Worm (Caenorhabditis elegans): Measurements from ENCODE around the gene lin-45.
A peak's percentile ranks its signal among the peaks of the same experiment; 100 is the strongest.

lin-45 gene

DNA sequence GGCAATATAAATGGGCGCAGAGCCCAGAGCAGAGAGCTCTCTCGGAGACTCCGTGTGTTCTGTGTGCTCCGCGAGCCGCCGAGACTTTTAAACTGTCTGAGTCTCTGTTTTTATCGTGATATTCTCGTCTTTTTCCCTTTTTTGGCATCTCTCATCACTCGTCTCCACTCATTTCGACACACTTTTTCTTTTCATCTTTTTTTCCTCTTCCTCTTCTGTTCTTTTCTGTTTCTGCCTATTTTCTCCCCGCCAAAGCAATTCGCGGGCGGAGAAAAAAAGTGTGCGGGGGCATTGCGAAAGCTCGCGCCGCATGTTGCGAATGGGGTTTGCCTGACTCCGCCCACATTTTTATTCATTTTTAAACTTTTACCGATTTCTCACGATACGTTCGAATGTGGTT lies 8.0 kb upstream of the lin-45 start (continued):
- TF ChIP-seq nfya-2 (GFP tag; IDR thresholded peaks at IDR 0.05) (no peak), ztf-28 (GFP tag; IDR thresholded peaks at IDR 0.05) (no peak), ztf-22 (GFP tag; optimal IDR thresholded peaks at IDR 0.05) (peak; percentile 60), F52B5.7 (tag; optimal IDR thresholded peaks at IDR 0.05) (peak; percentile 52), sea-2 (GFP tag; IDR thresholded peaks at IDR 0.05) (no peak), snpc-1.1 (tag; optimal IDR thresholded peaks at IDR 0.05; ENCODE audit: insufficient read depth) (peak; percentile 85), madf-6 (GFP tag; IDR thresholded peaks at IDR 0.05) (peak; percentile 99), F22D6.2 (tag; optimal IDR thresholded peaks at IDR 0.05) (peak; percentile 23), pbrm-1 (GFP tag; IDR thresholded peaks at IDR 0.05) (peak; percentile 93), D2030.7 (GFP tag; IDR thresholded peaks at IDR 0.05) (peak; percentile 96), Y79H2A.3 (GFP tag; conservative IDR thresholded peaks at IDR 0.05) (peak; percentile 86; the same call in 1 of the 2 replicates), ceh-91 (GFP tag; IDR thresholded peaks at IDR 0.05) (peak; percentile 94), ZK185.1 (tag; optimal IDR thresholded peaks at IDR 0.05; ENCODE audit: poor library complexity, severe bottlenecking) (peak; percentile 80), T26A5.8 (tag; optimal IDR thresholded peaks at IDR 0.05) (no peak), K11D2.4 (GFP tag; IDR thresholded peaks at IDR 0.05) (peak; percentile 82), atf-7 (tag; optimal IDR thresholded peaks at IDR 0.05) (peak; percentile 66), lag-1 (GFP tag; IDR thresholded peaks at IDR 0.05) (no peak), snpc-3.4 (tag; optimal IDR thresholded peaks at IDR 0.05) (peak; percentile 94), madf-10 (tag; optimal IDR thresholded peaks at IDR 0.05) (peak; percentile 83), dpl-1 (GFP tag; optimal IDR thresholded peaks at IDR 0.05) (peak; percentile 98), chd-7 (tag; optimal IDR thresholded peaks at IDR 0.05) (peak; percentile 62), gei-17 (GFP tag; optimal IDR thresholded peaks at IDR 0.05) (peak; percentile 62), T07F8.4 (tag; optimal IDR thresholded peaks at IDR 0.05) (peak; percentile 43), lsl-1 (GFP tag; optimal IDR thresholded peaks at IDR 0.05) (peak; percentile 84), repo-1 (tag; optimal IDR thresholded peaks at IDR 0.05) (peak; percentile 70), ceh-79 (tag; optimal IDR thresholded peaks at IDR 0.05) (no peak), B0336.3 (GFP tag; IDR thresholded peaks at IDR 0.05) (peak; percentile 98), ceh-27 (GFP tag; optimal IDR thresholded peaks at IDR 0.05) (peak; percentile 79), fkh-3 (tag; optimal IDR thresholded peaks at IDR 0.05) (no peak), C06A6.2 (GFP tag; conservative IDR thresholded peaks at IDR 0.05) (peak; percentile 73), snpc-4 (GFP tag; optimal IDR thresholded peaks at IDR 0.05) (peak; percentile 84), snpc-4 (tag; optimal IDR thresholded peaks at IDR 0.05) (peak; percentile 80 to 92 (median 85)), aptf-2 (GFP tag; conservative IDR thresholded peaks at IDR 0.05) (0 out of 2 replicates have a peak, but pooled peaks have one; percentile 67), lsy-27 (tag; optimal IDR thresholded peaks at IDR 0.05; ENCODE audit: borderline replicate concordance, insufficient read depth) (peak; percentile 83), ccch-3 (GFP tag; optimal IDR thresholded peaks at IDR 0.05) (no peak), cebp-1 (GFP tag; IDR thresholded peaks at IDR 0.05) (peak; percentile 92), cebp-1 (tag; optimal IDR thresholded peaks at IDR 0.05) (peak; percentile 98), xnd-1 (tag; optimal IDR thresholded peaks at IDR 0.05) (peak; percentile 96), B0035.1 (tag; optimal IDR thresholded peaks at IDR 0.05) (no peak), dpff-1 (tag; optimal IDR thresholded peaks at IDR 0.05) (no peak), snpc-1.3 (tag; optimal IDR thresholded peaks at IDR 0.05; ENCODE audit: insufficient read depth) (peak; percentile 91), hmg-20 (GFP tag; IDR thresholded peaks at IDR 0.05) (peak; percentile 87), Y67H2A.10 (GFP tag; conservative IDR thresholded peaks at IDR 0.05) (peak; percentile 80), K12H6.12 (tag; optimal IDR thresholded peaks at IDR 0.05) (peak; percentile 87)
